Fruit fly (Drosophila melanogaster) whole organism, embryonic: ENCODE measurements around the gene Pvf1.

Experiments
- Blimp-1 ChIP-seq: fragments of 200-800 bp; sonication (Bioruptor generic); optimal IDR thresholded peaks from 3 replicates; lab custom pipeline; 2018; ENCODE audit warnings: missing biosample characterization, missing genetic modification characterization, mild to moderate bottlenecking, moderate library complexity, missing genetic modification reagents
- CG10366 ChIP-seq: fragments of 200-800 bp; sonication (Bioruptor generic); IDR thresholded peaks from 2 replicates; pipeline ENCODE4 v1.3.6; 2022; ENCODE audit warnings: missing biosample characterization, missing genetic modification characterization
- CG11093 ChIP-seq: fragments of 200-800 bp; sonication (Bioruptor generic); IDR thresholded peaks from 3 replicates; pipeline ENCODE4 v1.3.6; 2022; ENCODE audit warnings: missing biosample characterization, missing genetic modification characterization
- CG11398 ChIP-seq: fragments of 200-800 bp; sonication (Bioruptor generic); optimal IDR thresholded peaks from 2 replicates; lab custom pipeline; 2016; ENCODE audit warnings: missing biosample characterization, missing genetic modification characterization
- CG11504 ChIP-seq: fragments of 200-800 bp; sonication (Bioruptor generic); optimal IDR thresholded peaks from 3 replicates; lab custom pipeline; 2019; ENCODE audit warnings: missing biosample characterization, mild to moderate bottlenecking, missing genetic modification characterization, moderate library complexity
- CG12155 ChIP-seq: fragments of 200-800 bp; sonication (Bioruptor generic); optimal IDR thresholded peaks from 3 replicates; lab custom pipeline; 2016; ENCODE audit warnings: missing biosample characterization, missing genetic modification characterization
- CG12236 ChIP-seq: fragments of 200-800 bp; sonication (Bioruptor generic); optimal IDR thresholded peaks from 2 replicates; lab custom pipeline; 2016; ENCODE audit warnings: missing biosample characterization, missing genetic modification characterization
- CG13287 ChIP-seq: fragments of 200-800 bp; sonication (Bioruptor generic); IDR thresholded peaks from 2 replicates; pipeline ENCODE4 v1.3.6; 2022; ENCODE audit warnings: missing biosample characterization, missing genetic modification characterization; ENCODE audit not compliant: partially characterized antibody
- CG13894 ChIP-seq: fragments of 200-800 bp; sonication (Bioruptor generic); optimal IDR thresholded peaks from 3 replicates; lab custom pipeline; 2018; ENCODE audit warnings: missing biosample characterization, mild to moderate bottlenecking, missing genetic modification characterization, moderate library complexity
- CG14860 ChIP-seq: fragments of 200-800 bp; sonication (Bioruptor generic); IDR thresholded peaks from 3 replicates; pipeline ENCODE4 v1.3.6; 2022; ENCODE audit warnings: missing biosample characterization, missing genetic modification characterization; ENCODE audit not compliant: partially characterized antibody
- CG2889 ChIP-seq: fragments of 200-800 bp; sonication (Bioruptor generic); IDR thresholded peaks from 3 replicates; pipeline ENCODE4 v1.3.6; 2022; ENCODE audit warnings: missing biosample characterization, missing genetic modification characterization
- CG4730 ChIP-seq: fragments of 200-800 bp; sonication (Bioruptor generic); IDR thresholded peaks from 2 replicates; pipeline ENCODE4 v1.3.6; 2022; ENCODE audit warnings: missing biosample characterization, missing genetic modification characterization
- CG4820 ChIP-seq: fragments of 200-800 bp; sonication (Bioruptor generic); optimal IDR thresholded peaks from 3 replicates; lab custom pipeline; 2016; ENCODE audit warnings: missing biosample characterization, missing genetic modification characterization
- CG7271 ChIP-seq: fragments of 200-800 bp; sonication (Bioruptor generic); optimal IDR thresholded peaks from 2 replicates; lab custom pipeline; 2018; ENCODE audit warnings: missing biosample characterization, mild to moderate bottlenecking, missing genetic modification characterization, moderate library complexity
- CG7372 ChIP-seq: fragments of 200-800 bp; sonication (Bioruptor generic); IDR thresholded peaks from 2 replicates; pipeline ENCODE4 v1.3.6; 2022; ENCODE audit warnings: missing biosample characterization, missing genetic modification characterization
- CG9215 ChIP-seq: fragments of 200-800 bp; sonication (Bioruptor generic); IDR thresholded peaks from 2 replicates; pipeline ENCODE4 v1.3.6; 2022; ENCODE audit warnings: missing biosample characterization, missing genetic modification characterization
- CG9817 ChIP-seq: fragments of 200-800 bp; sonication (Bioruptor generic); optimal IDR thresholded peaks from 2 replicates; lab custom pipeline; 2018; ENCODE audit warnings: missing biosample characterization, mild to moderate bottlenecking, missing genetic modification characterization, moderate library complexity
- Dfd ChIP-seq, 2 experiments: fragments of >200 bp; optimal IDR thresholded peaks; 2 replicates each; lab custom pipeline; 2017; ENCODE audit warnings: missing biosample characterization in 2 of 2, missing genetic modification characterization in 2 of 2
- Ets97D ChIP-seq: fragments of 200-800 bp; sonication (Bioruptor generic); optimal IDR thresholded peaks from 3 replicates; lab custom pipeline; 2016; ENCODE audit warnings: missing biosample characterization, missing genetic modification characterization
- Gug ChIP-seq: fragments of 200-800 bp; sonication (Bioruptor generic); IDR thresholded peaks from 4 replicates; pipeline ENCODE4 v1.3.6; 2022; ENCODE audit warnings: missing biosample characterization, missing genetic modification characterization
- Hr78 ChIP-seq, 2 experiments: fragments of 200-800 bp in 1 of 2; fragments of >200 bp in 1 of 2; sonication (Bioruptor generic) in 1 of 2; optimal IDR thresholded peaks; 2 replicates each; lab custom pipeline; 2017 to 2019; ENCODE audit warnings: missing biosample characterization in 2 of 2, missing genetic modification characterization in 2 of 2, mild to moderate bottlenecking in 1 of 2, moderate library complexity in 1 of 2
- Jarid2 ChIP-seq: fragments of 200-800 bp; sonication (Bioruptor generic); optimal IDR thresholded peaks from 3 replicates; lab custom pipeline; 2017; ENCODE audit warnings: mild to moderate bottlenecking, missing biosample characterization, missing genetic modification reagents, missing genetic modification characterization
- Mrtf ChIP-seq: fragments of 200-800 bp; sonication (Bioruptor generic); IDR thresholded peaks from 3 replicates; pipeline ENCODE4 v1.3.6; 2022; ENCODE audit warnings: missing biosample characterization, missing genetic modification characterization
- Opbp ChIP-seq: fragments of 200-800 bp; sonication (Bioruptor generic); IDR thresholded peaks from 3 replicates; pipeline ENCODE4 v1.3.6; 2022; ENCODE audit warnings: missing biosample characterization, missing genetic modification characterization; ENCODE audit not compliant: partially characterized antibody
- Optix ChIP-seq: fragments of 200-800 bp; sonication (Bioruptor generic); IDR thresholded peaks from 3 replicates; pipeline ENCODE4 v1.3.6; 2022; ENCODE audit warnings: missing biosample characterization, missing genetic modification characterization
- PHDP ChIP-seq: fragments of 200-800 bp; sonication (Bioruptor generic); optimal IDR thresholded peaks from 3 replicates; lab custom pipeline; 2018; ENCODE audit warnings: missing biosample characterization, mild to moderate bottlenecking, missing genetic modification characterization, moderate library complexity
- Spps ChIP-seq: fragments of 200-800 bp; sonication (Bioruptor generic); optimal IDR thresholded peaks from 2 replicates; lab custom pipeline; 2018; ENCODE audit warnings: missing biosample characterization, mild to moderate bottlenecking, missing genetic modification characterization
- Usf ChIP-seq: fragments of 200-800 bp; sonication (Bioruptor generic); optimal IDR thresholded peaks from 2 replicates; lab custom pipeline; 2017; ENCODE audit warnings: missing genotype, missing biosample characterization, missing genetic modification characterization
- bsh ChIP-seq, 2 experiments: fragments of 200-800 bp; sonication (Bioruptor generic); optimal IDR thresholded peaks; 2 replicates each; lab custom pipeline; 2017 to 2018; ENCODE audit warnings: mild to moderate bottlenecking in 2 of 2, missing biosample characterization in 2 of 2, missing genetic modification characterization in 2 of 2, moderate library complexity in 1 of 2
- btn ChIP-seq: fragments of 200-800 bp; sonication (Bioruptor generic); optimal IDR thresholded peaks from 2 replicates; lab custom pipeline; 2016; ENCODE audit warnings: missing biosample characterization, missing genetic modification characterization
- crol ChIP-seq: fragments of 200-800 bp; sonication (Bioruptor generic); IDR thresholded peaks from 2 replicates; pipeline ENCODE4 v1.3.6; 2022; ENCODE audit warnings: missing biosample characterization, missing genetic modification characterization
- emc ChIP-seq: fragments of 200-800 bp; sonication (Bioruptor generic); optimal IDR thresholded peaks from 2 replicates; lab custom pipeline; 2016; ENCODE audit warnings: missing biosample characterization, missing genetic modification characterization
- fd102C ChIP-seq: fragments of 200-800 bp; sonication (Bioruptor generic); optimal IDR thresholded peaks from 2 replicates; lab custom pipeline; 2018; ENCODE audit warnings: missing biosample characterization, mild to moderate bottlenecking, missing genetic modification characterization, moderate library complexity
- gcm2 ChIP-seq: fragments of 200-800 bp; sonication (Bioruptor generic); optimal IDR thresholded peaks from 2 replicates; lab custom pipeline; 2016; ENCODE audit warnings: missing biosample characterization, missing genetic modification characterization
- jing ChIP-seq: fragments of 200-800 bp; sonication (Bioruptor generic); optimal IDR thresholded peaks from 2 replicates; lab custom pipeline; 2018; ENCODE audit warnings: missing biosample characterization, mild to moderate bottlenecking, missing genetic modification characterization
- lola ChIP-seq, 3 experiments: fragments of >200 bp in 2 of 3; fragments of 200-800 bp in 1 of 3; sonication (Bioruptor generic) in 1 of 3; optimal IDR thresholded peaks; 2 replicates each; lab custom pipeline; 2017 to 2019; ENCODE audit warnings: missing biosample characterization in 3 of 3, missing genetic modification characterization in 3 of 3, mild to moderate bottlenecking in 1 of 3, moderate library complexity in 1 of 3
- nerfin-1 ChIP-seq: fragments of 200-800 bp; sonication (Bioruptor generic); optimal IDR thresholded peaks from 3 replicates; lab custom pipeline; 2019; ENCODE audit warnings: missing biosample characterization, mild to moderate bottlenecking, missing genetic modification characterization, moderate library complexity
- nmo ChIP-seq: fragments of 200-800 bp; sonication (Bioruptor generic); optimal IDR thresholded peaks from 2 replicates; lab custom pipeline; 2018; ENCODE audit warnings: missing biosample characterization, mild to moderate bottlenecking, missing genetic modification characterization, moderate library complexity
- otp ChIP-seq: fragments of 200-800 bp; sonication (Bioruptor generic); IDR thresholded peaks from 3 replicates; pipeline ENCODE4, ENCODE4 v1.3.6; 2022; ENCODE audit warnings: missing biosample characterization, missing genetic modification characterization
- pros ChIP-seq: fragments of 200-800 bp; sonication (Bioruptor generic); optimal IDR thresholded peaks from 3 replicates; lab custom pipeline; 2019; ENCODE audit warnings: missing biosample characterization, mild to moderate bottlenecking, missing genetic modification characterization, moderate library complexity
- psq ChIP-seq: fragments of 200-800 bp; sonication (Bioruptor generic); optimal IDR thresholded peaks from 2 replicates; lab custom pipeline; 2017; ENCODE audit warnings: missing biosample characterization, missing genetic modification characterization
- sd ChIP-seq: fragments of 200-800 bp; sonication (Bioruptor generic); optimal IDR thresholded peaks from 3 replicates; lab custom pipeline; 2018; ENCODE audit warnings: missing biosample characterization, mild to moderate bottlenecking, missing genetic modification characterization, moderate library complexity
- slp2 ChIP-seq: fragments of 200-800 bp; sonication (Bioruptor generic); optimal IDR thresholded peaks from 2 replicates; lab custom pipeline; 2016; ENCODE audit warnings: missing biosample characterization, missing genetic modification characterization
- so ChIP-seq: fragments of 200-800 bp; sonication (Bioruptor generic); IDR thresholded peaks from 3 replicates; pipeline ENCODE4 v1.3.6; 2022; ENCODE audit warnings: missing biosample characterization, missing genetic modification characterization
- tio ChIP-seq: fragments of 200-800 bp; sonication (Bioruptor generic); optimal IDR thresholded peaks from 2 replicates; lab custom pipeline; 2017; ENCODE audit warnings: missing biosample characterization, missing genetic modification characterization, inconsistent platforms
- twi ChIP-seq: fragments of 200-800 bp; optimal IDR thresholded peaks from 2 replicates; lab custom pipeline; 2019; ENCODE audit warnings: missing biosample characterization, mild to moderate bottlenecking, missing genetic modification characterization, moderate library complexity
- tx ChIP-seq: fragments of 200-800 bp; sonication (Bioruptor generic); optimal IDR thresholded peaks from 2 replicates; lab custom pipeline; 2016; ENCODE audit warnings: missing biosample characterization, missing genetic modification characterization
- unpg ChIP-seq: fragments of 200-800 bp; sonication (Bioruptor generic); optimal IDR thresholded peaks from 3 replicates; lab custom pipeline; 2018; ENCODE audit warnings: missing biosample characterization, mild to moderate bottlenecking, missing genetic modification characterization, moderate library complexity

Pvf1 gene

dm6 chrX:18848338-18849021 is 16.0 kb downstream of the Pvf1 start, which contains the start of gene shop (continued):
- TF ChIP-seq CG14860 (GFP tag; lab: Robert Waterston, UW) (no peak), fd102C (GFP tag; lab: Kevin White, UChicago) (no peak), CG12155 (GFP tag; lab: Kevin White, UChicago) (peak; percentile 76), Dfd (GFP tag; optimal IDR thresholded peaks at IDR 0.05; lab: Kevin White, UChicago) (no peak), CG13287 (GFP tag; lab: Robert Waterston, UW) (peak; percentile 54), lola (GFP tag; optimal IDR thresholded peaks at IDR 0.05; lab: Kevin White, UChicago) (peak in 1 of 3 experiments; percentile 82), Optix (no peak; the same call in 2 of the 3 replicates), slp2 (peak; percentile 63), CG7372 (GFP tag; lab: Robert Waterston, UW) (peak; percentile 64), Mrtf (GFP tag; lab: Robert Waterston, UW) (peak; percentile 51; the same call in 1 of the 3 replicates), Blimp-1 (GFP tag; lab: Kevin White, UChicago) (peak; percentile 76), Hr78 (GFP tag; optimal IDR thresholded peaks at IDR 0.05; lab: Kevin White, UChicago) (peak in 1 of 2 experiments; percentile 63), tx (peak; percentile 66), CG2889 (GFP tag; lab: Robert Waterston, UW) (peak; percentile 78), tio (GFP tag; lab: Kevin White, UChicago) (no peak), CG4730 (GFP tag; lab: Robert Waterston, UW) (peak; percentile 58), pros (GFP tag; lab: Kevin White, UChicago) (no peak), unpg (GFP tag; lab: Kevin White, UChicago) (peak; percentile 84), CG10366 (GFP tag; lab: Robert Waterston, UW) (peak; percentile 67), Opbp (GFP tag; lab: Robert Waterston, UW) (0 out of 3 replicates have a peak, but pooled peaks have one; percentile 24), CG9215 (GFP tag; lab: Robert Waterston, UW) (peak; percentile 80), CG11093 (peak; percentile 71), CG4820 (GFP tag; lab: Kevin White, UChicago) (peak; percentile 75), Spps (tag; lab: Kevin White, UChicago) (peak; percentile 49), Ets97D (GFP tag; lab: Kevin White, UChicago) (peak; percentile 39), jing (GFP tag; lab: Kevin White, UChicago) (peak; percentile 78), twi (peak; percentile 76), bsh (GFP tag; optimal IDR thresholded peaks at IDR 0.05; lab: Kevin White, UChicago) (peak; percentile 78 to 81), CG11398 (GFP tag; lab: Kevin White, UChicago) (peak; percentile 13), Jarid2 (GFP tag; lab: Kevin White, UChicago) (peak; percentile 52), psq (peak; percentile 31), CG13894 (peak; percentile 46), gcm2 (GFP tag; lab: Kevin White, UChicago) (no peak), nerfin-1 (peak; percentile 81), CG11504 (tag; lab: Kevin White, UChicago) (peak; percentile 90), nmo (GFP tag; lab: Kevin White, UChicago) (peak; percentile 93), sd (peak; percentile 58), otp (GFP tag; lab: Robert Waterston, UW) (peak; percentile 39; the same call in 1 of the 3 replicates), PHDP (tag; lab: Kevin White, UChicago) (peak; percentile 85), crol (GFP tag; lab: Robert Waterston, UW) (no peak), Gug (GFP tag; lab: Robert Waterston, UW) (peak; percentile 76), CG9817 (tag; lab: Kevin White, UChicago) (peak; percentile 81), Usf (peak; percentile 81), btn (no peak), CG12236 (no peak), so (GFP tag; lab: Robert Waterston, UW) (peak; percentile 83; the same call in 2 of the 3 replicates), emc (peak; percentile 63), CG7271 (peak; percentile 4)
